Worm (Caenorhabditis elegans) whole organism, L3 larva: ENCODE measurements around the gene Y73F8A.35.

Experiments
- ceh-16 ChIP-seq: sonication (generic microtip); optimal IDR thresholded peaks from 2 replicates; lab custom pipeline; 2017; ENCODE audit warnings: missing biosample characterization, missing genetic modification characterization
- daf-12 ChIP-seq: fragments of 150-350 bp; optimal IDR thresholded peaks from 2 replicates; lab custom pipeline; 2014; ENCODE audit warnings: missing biosample characterization, missing genetic modification reagents, missing genetic modification characterization
- elt-2 ChIP-seq: sonication (generic microtip); optimal IDR thresholded peaks from 2 replicates; lab custom pipeline; 2016; ENCODE audit warnings: missing genetic modification reagents, mild to moderate bottlenecking, missing genetic modification characterization, missing compliant biosample characterization
- elt-3 ChIP-seq, 3 experiments: fragments of 150-350 bp in 1 of 3; sonication (generic microtip) in 2 of 3; optimal IDR thresholded peaks; 2 replicates in 2 of 3; 4 replicates in 1 of 3; lab custom pipeline; 2014 to 2017; ENCODE audit warnings: missing biosample characterization in 3 of 3, missing genetic modification characterization in 3 of 3
- nfya-1 ChIP-seq: sonication (generic microtip); optimal IDR thresholded peaks from 2 replicates; lab custom pipeline; 2017; ENCODE audit warnings: missing genetic modification characterization, mild to moderate bottlenecking, missing compliant biosample characterization, antibody characterized with exemption, moderate library complexity; ENCODE audit not compliant: insufficient read depth
- nhr-12 ChIP-seq: fragments of 150-350 bp; optimal IDR thresholded peaks from 2 replicates; lab custom pipeline; 2014; ENCODE audit warnings: missing biosample characterization, missing genetic modification characterization
- ztf-4 ChIP-seq: fragments of 150-350 bp; optimal IDR thresholded peaks from 2 replicates; lab custom pipeline; 2014; ENCODE audit warnings: missing biosample characterization, missing genetic modification characterization

- TF ChIP-seq ztf-4 (no peak), nfya-1 (tag; lab: Kevin White, UChicago) (peak; percentile 25), elt-3 (tag; optimal IDR thresholded peaks at IDR 0.05; lab: Kevin White, UChicago) (no peak), ceh-16 (tag; lab: Kevin White, UChicago) (no peak), elt-2 (tag; lab: Kevin White, UChicago) (peak; percentile 22), nhr-12 (no peak), daf-12 (tag; lab: Kevin White, UChicago) (no peak)
Measured at ce11 chrIV:15526477-15526876, 13.3 kb downstream of the Y73F8A.35 start.
